Fruit fly (Drosophila melanogaster) whole organism, embryonic: ENCODE results near the gene CycG.
A peak's percentile ranks its signal among the peaks of the same experiment; 100 is the strongest.

Source experiments
- Antp ChIP-seq: fragments of 200-800 bp; sonication (Bioruptor generic); optimal IDR thresholded peaks from 3 replicates; lab custom pipeline; 2016; ENCODE audit warnings: missing biosample characterization, missing genetic modification characterization
- Awh ChIP-seq: fragments of 200-800 bp; sonication (Bioruptor generic); IDR thresholded peaks from 2 replicates; pipeline ENCODE4, ENCODE4 v1.3.6; 2022; ENCODE audit warnings: missing biosample characterization, missing genetic modification characterization
- B-H1 ChIP-seq: fragments of 200-800 bp; sonication (Bioruptor generic); IDR thresholded peaks from 3 replicates; pipeline ENCODE4 v1.3.6; 2022; ENCODE audit warnings: missing biosample characterization, missing genetic modification characterization
- B-H2 ChIP-seq: fragments of 200-800 bp; sonication (Bioruptor generic); optimal IDR thresholded peaks from 2 replicates; lab custom pipeline; 2018; ENCODE audit warnings: missing biosample characterization, mild to moderate bottlenecking, missing genetic modification characterization
- Blimp-1 ChIP-seq: fragments of 200-800 bp; sonication (Bioruptor generic); optimal IDR thresholded peaks from 3 replicates; lab custom pipeline; 2018; ENCODE audit warnings: missing biosample characterization, missing genetic modification characterization, mild to moderate bottlenecking, moderate library complexity, missing genetic modification reagents
- CG10543 ChIP-seq: fragments of 200-800 bp; sonication (Bioruptor generic); optimal IDR thresholded peaks from 3 replicates; lab custom pipeline; 2017; ENCODE audit warnings: missing biosample characterization, mild to moderate bottlenecking, missing genetic modification characterization, moderate library complexity
- CG11723 ChIP-seq: fragments of 200-800 bp; sonication (Bioruptor generic); optimal IDR thresholded peaks from 2 replicates; lab custom pipeline; 2017; ENCODE audit warnings: missing biosample characterization, mild to moderate bottlenecking, missing genetic modification characterization
- CG14050 ChIP-seq: fragments of 200-800 bp; sonication (Bioruptor generic); IDR thresholded peaks from 3 replicates; pipeline ENCODE4 v1.3.6; 2022; ENCODE audit warnings: missing biosample characterization, missing genetic modification characterization
- CG15514 ChIP-seq: fragments of 200-800 bp; sonication (Bioruptor generic); optimal IDR thresholded peaks from 3 replicates; lab custom pipeline; 2017; ENCODE audit warnings: missing biosample characterization, missing genetic modification characterization, mild to moderate bottlenecking, moderate library complexity, missing genetic modification reagents
- CG17612 ChIP-seq: fragments of 200-800 bp; sonication (Bioruptor generic); IDR thresholded peaks from 2 replicates; pipeline ENCODE4 v1.3.6; 2022; ENCODE audit warnings: missing biosample characterization, missing genetic modification characterization
- CG18262 ChIP-seq: fragments of 200-800 bp; optimal IDR thresholded peaks from 3 replicates; lab custom pipeline; 2019; ENCODE audit warnings: missing biosample characterization, mild to moderate bottlenecking, missing genetic modification characterization, moderate library complexity
- CG2712 ChIP-seq: fragments of 200-800 bp; optimal IDR thresholded peaks from 3 replicates; lab custom pipeline; 2019; ENCODE audit warnings: missing biosample characterization, mild to moderate bottlenecking, missing genetic modification characterization, moderate library complexity
- CG30020 ChIP-seq: fragments of 200-800 bp; optimal IDR thresholded peaks from 2 replicates; lab custom pipeline; 2019; ENCODE audit warnings: missing biosample characterization, mild to moderate bottlenecking, missing genetic modification characterization, moderate library complexity
- CG3407 ChIP-seq: fragments of 200-800 bp; sonication (Bioruptor generic); optimal IDR thresholded peaks from 2 replicates; lab custom pipeline; 2018; ENCODE audit warnings: missing biosample characterization, mild to moderate bottlenecking, missing genetic modification characterization
- CG4328 ChIP-seq: fragments of 200-800 bp; sonication (Bioruptor generic); optimal IDR thresholded peaks from 3 replicates; lab custom pipeline; 2017; ENCODE audit warnings: missing biosample characterization, missing genetic modification reagents, missing genetic modification characterization
- CG4360 ChIP-seq: fragments of 200-800 bp; sonication (Bioruptor generic); IDR thresholded peaks from 2 replicates; pipeline ENCODE4 v1.3.6; 2022; ENCODE audit warnings: missing biosample characterization, missing genetic modification characterization
- CG5180 ChIP-seq: fragments of 200-800 bp; sonication (Bioruptor generic); optimal IDR thresholded peaks from 3 replicates; lab custom pipeline; 2017; ENCODE audit warnings: missing biosample characterization, missing genetic modification characterization, mild to moderate bottlenecking, moderate library complexity, missing genetic modification reagents
- CG6765 ChIP-seq: fragments of 200-800 bp; sonication (Bioruptor generic); optimal IDR thresholded peaks from 3 replicates; lab custom pipeline; 2017; ENCODE audit warnings: missing biosample characterization, mild to moderate bottlenecking, missing genetic modification characterization
- CG7839 ChIP-seq: fragments of 200-800 bp; sonication (Bioruptor generic); optimal IDR thresholded peaks from 3 replicates; lab custom pipeline; 2018; ENCODE audit warnings: missing biosample characterization, mild to moderate bottlenecking, missing genetic modification characterization, moderate library complexity
- Dll ChIP-seq: fragments of 200-800 bp; sonication (Bioruptor generic); IDR thresholded peaks from 4 replicates; pipeline ENCODE4 v1.3.6; 2022; ENCODE audit warnings: missing biosample characterization, missing genetic modification characterization; ENCODE audit not compliant: partially characterized antibody
- Doc3 ChIP-seq: fragments of 200-800 bp; sonication (Bioruptor generic); IDR thresholded peaks from 3 replicates; pipeline ENCODE4 v1.3.6; 2022; ENCODE audit warnings: missing biosample characterization, missing genetic modification characterization; ENCODE audit not compliant: partially characterized antibody
- H15 ChIP-seq: fragments of 200-800 bp; sonication (Bioruptor generic); IDR thresholded peaks from 3 replicates; pipeline ENCODE4 v1.3.6; 2022; ENCODE audit warnings: missing biosample characterization, missing genetic modification characterization
- Hey ChIP-seq: fragments of 200-800 bp; sonication (Bioruptor generic); optimal IDR thresholded peaks from 3 replicates; lab custom pipeline; 2018; ENCODE audit warnings: missing biosample characterization, mild to moderate bottlenecking, missing genetic modification characterization
- NC2α ChIP-seq: fragments of 200-800 bp; sonication (Bioruptor generic); optimal IDR thresholded peaks from 2 replicates; lab custom pipeline; 2016; ENCODE audit warnings: missing biosample characterization, missing genetic modification characterization
- NC2β ChIP-seq: fragments of 200-800 bp; sonication (Bioruptor generic); optimal IDR thresholded peaks from 2 replicates; lab custom pipeline; 2016; ENCODE audit warnings: missing biosample characterization, missing genetic modification characterization
- Nf-YA ChIP-seq: fragments of 200-800 bp; sonication (Bioruptor generic); IDR thresholded peaks from 2 replicates; pipeline ENCODE4 v1.3.6; 2022; ENCODE audit warnings: missing biosample characterization, missing genetic modification characterization
- Nf-YC ChIP-seq: fragments of 200-800 bp; optimal IDR thresholded peaks from 3 replicates; lab custom pipeline; 2019; ENCODE audit warnings: missing biosample characterization, mild to moderate bottlenecking, missing genetic modification characterization, moderate library complexity
- Side ChIP-seq: fragments of 200-800 bp; sonication (Bioruptor generic); optimal IDR thresholded peaks from 2 replicates; lab custom pipeline; 2016; ENCODE audit warnings: missing biosample characterization, missing genetic modification characterization
- Stat92E ChIP-seq, 3 experiments: fragments of >200 bp in 2 of 3; fragments of 200-800 bp in 1 of 3; sonication (Bioruptor generic) in 1 of 3; optimal IDR thresholded peaks; 2 replicates each; lab custom pipeline; 2017 to 2019; ENCODE audit warnings: missing biosample characterization in 3 of 3, missing genetic modification characterization in 3 of 3, mild to moderate bottlenecking in 1 of 3, moderate library complexity in 1 of 3
- TFAM ChIP-seq: fragments of 200-800 bp; sonication (Bioruptor generic); optimal IDR thresholded peaks from 2 replicates; lab custom pipeline; 2017; ENCODE audit warnings: missing biosample characterization, missing genetic modification characterization, inconsistent platforms
- Taf1 ChIP-seq: fragments of 200-800 bp; sonication (Bioruptor generic); IDR thresholded peaks from 2 replicates; pipeline ENCODE4 v1.3.6; 2022; ENCODE audit warnings: missing biosample characterization, missing genetic modification characterization
- ab ChIP-seq: fragments of 200-800 bp; sonication (Bioruptor generic); optimal IDR thresholded peaks from 2 replicates; lab custom pipeline; 2016; ENCODE audit warnings: missing biosample characterization, missing genetic modification characterization
- cad ChIP-seq: fragments of >200 bp; optimal IDR thresholded peaks from 2 replicates; lab custom pipeline; 2017; ENCODE audit warnings: missing biosample characterization, missing genetic modification characterization
- cas ChIP-seq: fragments of 200-800 bp; sonication (Bioruptor generic); IDR thresholded peaks from 2 replicates; pipeline ENCODE4 v1.3.6; 2022; ENCODE audit warnings: missing biosample characterization, missing genetic modification characterization
- dmrt11E ChIP-seq: fragments of 200-800 bp; sonication (Bioruptor generic); optimal IDR thresholded peaks from 3 replicates; lab custom pipeline; 2018; ENCODE audit warnings: missing biosample characterization, mild to moderate bottlenecking, missing genetic modification characterization, moderate library complexity
- eyg ChIP-seq: fragments of 200-800 bp; sonication (Bioruptor generic); optimal IDR thresholded peaks from 3 replicates; lab custom pipeline; 2016; ENCODE audit warnings: missing biosample characterization, missing genetic modification characterization
- gem ChIP-seq: fragments of 200-800 bp; sonication (Bioruptor generic); optimal IDR thresholded peaks from 2 replicates; lab custom pipeline; 2019; ENCODE audit warnings: missing biosample characterization, mild to moderate bottlenecking, missing genetic modification characterization, moderate library complexity
- hbn ChIP-seq: fragments of 200-800 bp; sonication (Bioruptor generic); IDR thresholded peaks from 2 replicates; pipeline ENCODE4 v1.3.6; 2022; ENCODE audit warnings: missing biosample characterization, missing genetic modification characterization; ENCODE audit not compliant: partially characterized antibody
- jumu ChIP-seq: fragments of 200-800 bp; sonication (Bioruptor generic); optimal IDR thresholded peaks from 3 replicates; lab custom pipeline; 2016; ENCODE audit warnings: missing biosample characterization, missing genetic modification characterization
- klu ChIP-seq: fragments of 200-800 bp; sonication (Bioruptor generic); IDR thresholded peaks from 2 replicates; pipeline ENCODE4 v1.3.6; 2022; ENCODE audit warnings: missing biosample characterization, missing genetic modification characterization
- mam ChIP-seq: fragments of 200-800 bp; sonication (Bioruptor generic); optimal IDR thresholded peaks from 3 replicates; lab custom pipeline; 2016; ENCODE audit warnings: missing biosample characterization, missing genetic modification characterization
- nerfin-2 ChIP-seq: fragments of 200-800 bp; sonication (Bioruptor generic); IDR thresholded peaks from 2 replicates; pipeline ENCODE4 v1.3.6; 2022; ENCODE audit warnings: missing biosample characterization, missing genetic modification characterization; ENCODE audit not compliant: partially characterized antibody
- nmo ChIP-seq: fragments of 200-800 bp; sonication (Bioruptor generic); optimal IDR thresholded peaks from 2 replicates; lab custom pipeline; 2018; ENCODE audit warnings: missing biosample characterization, mild to moderate bottlenecking, missing genetic modification characterization, moderate library complexity
- ro ChIP-seq: fragments of 200-800 bp; sonication (Bioruptor generic); IDR thresholded peaks from 2 replicates; pipeline ENCODE4 v1.3.6; 2022; ENCODE audit warnings: missing biosample characterization, missing genetic modification characterization
- sc ChIP-seq, 3 experiments: fragments of >200 bp in 2 of 3; fragments of 200-800 bp in 1 of 3; sonication (Bioruptor generic) in 1 of 3; optimal IDR thresholded peaks; 2 replicates in 2 of 3; 3 replicates in 1 of 3; lab custom pipeline; 2017; ENCODE audit warnings: mild to moderate bottlenecking in 1 of 3, missing biosample characterization in 1 of 3, missing genetic modification characterization in 1 of 3, missing genetic modification reagents in 1 of 3
- sna ChIP-seq: fragments of 200-800 bp; sonication (Bioruptor generic); IDR thresholded peaks from 2 replicates; pipeline ENCODE4 v1.3.6; 2022; ENCODE audit warnings: missing biosample characterization, missing genetic modification characterization; ENCODE audit not compliant: partially characterized antibody
- vnd ChIP-seq: fragments of 200-800 bp; sonication (Bioruptor generic); IDR thresholded peaks from 3 replicates; pipeline ENCODE4 v1.3.6; 2022; ENCODE audit warnings: missing biosample characterization, missing genetic modification characterization; ENCODE audit not compliant: partially characterized antibody
- zf30C ChIP-seq: fragments of 200-800 bp; sonication (Bioruptor generic); optimal IDR thresholded peaks from 3 replicates; lab custom pipeline; 2018; ENCODE audit warnings: missing biosample characterization, mild to moderate bottlenecking, missing genetic modification characterization

The CycG gene

dm6 chr3R:31592256-31592879 lies 20.1 kb downstream of the CycG start, which contains the start of gene CG1774 (continued):
- peak; percentile 76 for TF ChIP-seq CG2712 (tag; lab: Kevin White, UChicago)
- TF ChIP-seq Side (GFP tag; lab: Kevin White, UChicago) = peak; percentile 74
- no peak for TF ChIP-seq Stat92E (GFP tag; optimal IDR thresholded peaks at IDR 0.05; lab: Kevin White, UChicago)
- peak; percentile 92 for TF ChIP-seq mam (GFP tag; lab: Kevin White, UChicago)
- no peak for TF ChIP-seq Dll (GFP tag; lab: Robert Waterston, UW)
- TF ChIP-seq vnd (GFP tag; lab: Robert Waterston, UW) = no peak
- TF ChIP-seq NC2β (GFP tag; lab: Kevin White, UChicago) = peak; percentile 52
- no peak for TF ChIP-seq sna (GFP tag; lab: Robert Waterston, UW)
- peak; percentile 16 for TF ChIP-seq CG5180
- peak; percentile 47; the same call in 1 of the 2 replicates for TF ChIP-seq Awh (GFP tag; lab: Robert Waterston, UW)
- no peak for TF ChIP-seq CG4360 (GFP tag; lab: Robert Waterston, UW)
- no peak for TF ChIP-seq sc (optimal IDR thresholded peaks at IDR 0.05; lab: Kevin White, UChicago)
- no peak for TF ChIP-seq sc (GFP tag; optimal IDR thresholded peaks at IDR 0.05; lab: Kevin White, UChicago)
- TF ChIP-seq nmo (GFP tag; lab: Kevin White, UChicago) = peak; percentile 73
- TF ChIP-seq gem (tag; lab: Kevin White, UChicago) = peak; percentile 85
- TF ChIP-seq NC2α (GFP tag; lab: Kevin White, UChicago) = no peak
- no peak for TF ChIP-seq CG4328 (GFP tag; lab: Kevin White, UChicago)
- TF ChIP-seq H15 (GFP tag; lab: Robert Waterston, UW) = peak; percentile 55; the same call in 2 of the 3 replicates
- TF ChIP-seq hbn (GFP tag; lab: Robert Waterston, UW) = no peak
- peak; percentile 55 for TF ChIP-seq eyg (GFP tag; lab: Kevin White, UChicago)
- TF ChIP-seq Nf-YA = peak; percentile 44; the same call in 1 of the 2 replicates
- TF ChIP-seq CG3407 (GFP tag; lab: Kevin White, UChicago) = peak; percentile 37
- TF ChIP-seq Blimp-1 (GFP tag; lab: Kevin White, UChicago) = peak; percentile 68
- peak; percentile 73 for TF ChIP-seq zf30C (GFP tag; lab: Kevin White, UChicago)
- TF ChIP-seq CG14050 (GFP tag; lab: Robert Waterston, UW) = peak; percentile 45; the same call in 2 of the 3 replicates
- peak; percentile 43 for TF ChIP-seq dmrt11E (tag; lab: Kevin White, UChicago)
- TF ChIP-seq Nf-YC (tag; lab: Kevin White, UChicago) = peak; percentile 37
- TF ChIP-seq CG10543 = peak; percentile 70
- TF ChIP-seq CG17612 (GFP tag; lab: Robert Waterston, UW) = peak; percentile 53; the same call in 1 of the 2 replicates
- TF ChIP-seq CG11723 (GFP tag; lab: Kevin White, UChicago) = peak; percentile 33
- peak; percentile 62 for TF ChIP-seq B-H2 (GFP tag; lab: Kevin White, UChicago)
- TF ChIP-seq CG30020 (tag; lab: Kevin White, UChicago) = no peak
- TF ChIP-seq Antp (GFP tag; lab: Kevin White, UChicago) = peak; percentile 80
- no peak for TF ChIP-seq Doc3 (GFP tag; lab: Robert Waterston, UW)
- no peak for TF ChIP-seq cad (GFP tag; lab: Kevin White, UChicago)
- TF ChIP-seq klu (GFP tag; lab: Robert Waterston, UW) = 0 out of 2 replicates have a peak, but pooled peaks have one; percentile 59
- TF ChIP-seq cas (GFP tag; lab: Robert Waterston, UW) = peak; percentile 34; the same call in 1 of the 2 replicates
- peak; percentile 76 for TF ChIP-seq CG6765 (GFP tag; lab: Kevin White, UChicago)
- peak; percentile 80 for TF ChIP-seq jumu
- TF ChIP-seq Hey (tag; lab: Kevin White, UChicago) = no peak
- TF ChIP-seq ro = 0 out of 2 replicates have a peak, but pooled peaks have one; percentile 46
- TF ChIP-seq TFAM (GFP tag; lab: Kevin White, UChicago) = no peak
- TF ChIP-seq CG15514 (GFP tag; lab: Kevin White, UChicago) = peak; percentile 81
- peak; percentile 59 for TF ChIP-seq Taf1 (GFP tag; lab: Robert Waterston, UW)
- peak; percentile 66 for TF ChIP-seq CG18262 (tag; lab: Kevin White, UChicago)
- peak; percentile 21 for TF ChIP-seq ab (GFP tag; lab: Kevin White, UChicago)
- peak; percentile 85 for TF ChIP-seq CG7839 (tag; lab: Kevin White, UChicago)
- no peak for TF ChIP-seq nerfin-2 (GFP tag; lab: Robert Waterston, UW)
- peak; percentile 41; the same call in 1 of the 3 replicates for TF ChIP-seq B-H1
